Worm (Caenorhabditis elegans) whole organism, L2 larva: ENCODE measurements around the gene srj-4.

Experiments used
- aly-2 ChIP-seq: fragments of 150-350 bp; optimal IDR thresholded peaks from 2 replicates; lab custom pipeline; 2014; ENCODE audit warnings: missing biosample characterization, missing genetic modification characterization
- elt-3 ChIP-seq: sonication (generic microtip); optimal IDR thresholded peaks from 2 replicates; lab custom pipeline; 2017; ENCODE audit warnings: missing biosample characterization, missing genetic modification characterization
- mdl-1 ChIP-seq, 2 experiments: fragments of 150-350 bp in 1 of 2; sonication (generic microtip) in 1 of 2; optimal IDR thresholded peaks; 2 replicates each; lab custom pipeline; 2017; ENCODE audit warnings: missing biosample characterization in 2 of 2, missing genetic modification characterization in 2 of 2
- sem-4 ChIP-seq: fragments of 150-350 bp; optimal IDR thresholded peaks from 2 replicates; lab custom pipeline; 2014; ENCODE audit warnings: missing biosample characterization, missing genetic modification reagents, missing genetic modification characterization
- skn-1 ChIP-seq: sonication (generic microtip); optimal IDR thresholded peaks from 2 replicates; lab custom pipeline; 2017; ENCODE audit warnings: missing biosample characterization, missing genetic modification characterization

- TF ChIP-seq sem-4 (tag; lab: Kevin White, UChicago) (no peak), aly-2 (tag; lab: Kevin White, UChicago) (no peak), mdl-1 (tag; optimal IDR thresholded peaks at IDR 0.05; lab: Kevin White, UChicago) (no peak), elt-3 (tag; lab: Kevin White, UChicago) (no peak), skn-1 (tag; lab: Kevin White, UChicago) (no peak)
Observed at ce11 chrV:12167653-12168052, 4.6 kb downstream of the srj-4 start, which contains the start of gene col-37.
